In genomic region chrIII:9619079-9619761, ce11 we compare ENCODE assay signal across 8 worm cellular contexts.
TF ChIP-seq lines count a peak whose summit lies in the region.

Gene hlh-11, plus strand, starts transcription at chrIII:9619711.

TF ChIP-seq in whole organism, L1 larva, 84 proteins besides CTCF, POLR2A, EP300 and RAD21 (continues in another document):
- TF ChIP-seq mep-1 (tag; optimal IDR thresholded peaks at IDR 0.05; lab: Kevin White, UChicago), result peak; percentile 95
- no peak for TF ChIP-seq C34B4.2 (tag; optimal IDR thresholded peaks at IDR 0.05; lab: Kevin White, UChicago)
- TF ChIP-seq C04F5.9 (tag; optimal IDR thresholded peaks at IDR 0.05; lab: Kevin White, UChicago), result peak; percentile 25
- TF ChIP-seq ceh-82 (tag; optimal IDR thresholded peaks at IDR 0.05; lab: Kevin White, UChicago), result peak; percentile 51 to 81 (median 70)
- TF ChIP-seq fos-1 (tag; optimal IDR thresholded peaks at IDR 0.05; lab: Kevin White, UChicago), result peak; percentile 58
- peak; percentile 87 for TF ChIP-seq zag-1 (tag; optimal IDR thresholded peaks at IDR 0.05; lab: Kevin White, UChicago)
- TF ChIP-seq alr-1 (tag; optimal IDR thresholded peaks at IDR 0.05; lab: Kevin White, UChicago; ENCODE audit: borderline replicate concordance), result no peak
- TF ChIP-seq nhr-85 (tag; lab: Kevin White, UChicago), result peak; percentile 97
- peak; percentile 71 for TF ChIP-seq skn-1 (tag; optimal IDR thresholded peaks at IDR 0.05; lab: Kevin White, UChicago)
- TF ChIP-seq nhr-84 (tag; optimal IDR thresholded peaks at IDR 0.05; lab: Kevin White, UChicago), result no peak
- no peak for TF ChIP-seq nhr-28 (tag; optimal IDR thresholded peaks at IDR 0.05; lab: Kevin White, UChicago)

TF ChIP-seq in whole organism, L2 larva, 48 proteins besides CTCF, POLR2A, EP300 and RAD21 (continues in another document):
- TF ChIP-seq lsy-2 (tag; optimal IDR thresholded peaks at IDR 0.05; lab: Kevin White, UChicago) (peak; percentile 68 to 88), blmp-1 (tag; optimal IDR thresholded peaks at IDR 0.05; lab: Kevin White, UChicago; ENCODE audit: insufficient read depth) (peak; percentile 51), nhr-10 (tag; optimal IDR thresholded peaks at IDR 0.05; lab: Kevin White, UChicago) (no peak), C34F6.9 (tag; optimal IDR thresholded peaks at IDR 0.05; lab: Kevin White, UChicago) (peak; percentile 97), elt-3 (tag; optimal IDR thresholded peaks at IDR 0.05; lab: Kevin White, UChicago) (no peak), peb-1 (tag; optimal IDR thresholded peaks at IDR 0.05; lab: Kevin White, UChicago) (peak; percentile 15), Y55F3AM.14 (GFP tag; optimal IDR thresholded peaks at IDR 0.05; lab: Kevin White, UChicago) (peak; percentile 85), lin-39 (tag; optimal IDR thresholded peaks at IDR 0.05; lab: Kevin White, UChicago) (peak; percentile 47), unc-39 (tag; optimal IDR thresholded peaks at IDR 0.05; lab: Kevin White, UChicago) (no peak), fos-1 (tag; optimal IDR thresholded peaks at IDR 0.05; lab: Kevin White, UChicago) (peak; percentile 92)

TF ChIP-seq in whole organism, L3 larva, 47 proteins besides CTCF, POLR2A, EP300 and RAD21 (continues in another document):
- TF ChIP-seq nhr-77 (tag; optimal IDR thresholded peaks at IDR 0.05; lab: Kevin White, UChicago) (peak; percentile 22), elt-1 (tag; optimal IDR thresholded peaks at IDR 0.05; lab: Kevin White, UChicago) (no peak), hmg-11 (tag; optimal IDR thresholded peaks at IDR 0.05; lab: Kevin White, UChicago) (peak; percentile 95), lin-15B (tag; optimal IDR thresholded peaks at IDR 0.05; lab: Kevin White, UChicago) (peak; percentile 61), daf-12 (tag; optimal IDR thresholded peaks at IDR 0.05; lab: Kevin White, UChicago) (peak; percentile 11), egl-27 (tag; optimal IDR thresholded peaks at IDR 0.05; lab: Kevin White, UChicago) (peak; percentile 71), unc-62 (GFP tag; optimal IDR thresholded peaks at IDR 0.05; lab: Kevin White, UChicago) (peak; percentile 43), ceh-82 (tag; optimal IDR thresholded peaks at IDR 0.05; lab: Kevin White, UChicago) (peak; percentile 75), ceh-28 (tag; optimal IDR thresholded peaks at IDR 0.05; lab: Kevin White, UChicago) (peak; percentile 83), mml-1 (tag; optimal IDR thresholded peaks at IDR 0.05; lab: Kevin White, UChicago) (peak; percentile 21), unc-39 (tag; optimal IDR thresholded peaks at IDR 0.05; lab: Kevin White, UChicago) (no peak), egl-5 (tag; optimal IDR thresholded peaks at IDR 0.05; lab: Kevin White, UChicago) (peak; percentile 62)

TF ChIP-seq in whole organism, L4 larva, 104 proteins besides CTCF, POLR2A, EP300 and RAD21 (continues in another document):
- TF ChIP-seq nhr-76 (tag; optimal IDR thresholded peaks at IDR 0.05; lab: Kevin White, UChicago) (peak; percentile 10), pqm-1 (tag; optimal IDR thresholded peaks at IDR 0.05; lab: Kevin White, UChicago) (peak; percentile 57), lin-13 (GFP tag; optimal IDR thresholded peaks at IDR 0.05; lab: Kevin White, UChicago) (peak; percentile 38), ceh-32 (tag; optimal IDR thresholded peaks at IDR 0.05; lab: Kevin White, UChicago; ENCODE audit: poor library complexity) (no peak), duxl-1 (tag; optimal IDR thresholded peaks at IDR 0.05; lab: Kevin White, UChicago; ENCODE audit: poor library complexity) (peak; percentile 25), nhr-11 (tag; optimal IDR thresholded peaks at IDR 0.05; lab: Kevin White, UChicago) (peak; percentile 85), mep-1 (tag; optimal IDR thresholded peaks at IDR 0.05; lab: Kevin White, UChicago) (peak; percentile 97), fkh-10 (GFP tag; optimal IDR thresholded peaks at IDR 0.05; lab: Kevin White, UChicago) (peak; percentile 89), Y105C5A.15 (GFP tag; IDR thresholded peaks at IDR 0.05; lab: Robert Waterston, UW) (no peak), D1046.2 (GFP tag; IDR thresholded peaks at IDR 0.05; lab: Robert Waterston, UW) (0 out of 2 replicates have a peak, but pooled peaks have one; percentile 14), ZK337.2 (GFP tag; IDR thresholded peaks at IDR 0.05; lab: Robert Waterston, UW) (0 out of 2 replicates have a peak, but pooled peaks have one; percentile 8)

TF ChIP-seq in whole organism, late embryonic, 69 proteins besides CTCF, POLR2A, EP300 and RAD21 (continues in another document):
- no peak for TF ChIP-seq pax-1 (tag; optimal IDR thresholded peaks at IDR 0.05; lab: Kevin White, UChicago)
- TF ChIP-seq ceh-31 (tag; optimal IDR thresholded peaks at IDR 0.05; lab: Kevin White, UChicago), result peak; percentile 62
- TF ChIP-seq tbx-2 (tag; optimal IDR thresholded peaks at IDR 0.05; lab: Kevin White, UChicago), result peak; percentile 58
- peak; percentile 30 for TF ChIP-seq sox-4 (tag; optimal IDR thresholded peaks at IDR 0.05; lab: Kevin White, UChicago)
- peak; percentile 57 for TF ChIP-seq rnt-1 (tag; optimal IDR thresholded peaks at IDR 0.05; lab: Kevin White, UChicago)
- peak; percentile 17 for TF ChIP-seq K09A11.1 (tag; optimal IDR thresholded peaks at IDR 0.05; lab: Kevin White, UChicago; ENCODE audit: insufficient read depth)
- peak; percentile 23 for TF ChIP-seq ceh-6 (GFP tag; optimal IDR thresholded peaks at IDR 0.05; lab: Kevin White, UChicago)
- TF ChIP-seq ceh-14 (tag; optimal IDR thresholded peaks at IDR 0.05; lab: Kevin White, UChicago), result peak; percentile 26
- TF ChIP-seq hlh-8 (tag; optimal IDR thresholded peaks at IDR 0.05; lab: Kevin White, UChicago), result peak; percentile 59
- peak; percentile 35 for TF ChIP-seq pat-9 (tag; optimal IDR thresholded peaks at IDR 0.05; lab: Kevin White, UChicago)
- TF ChIP-seq nfya-1 (tag; optimal IDR thresholded peaks at IDR 0.05; lab: Kevin White, UChicago), result peak; percentile 77
- TF ChIP-seq hlh-30 (tag; optimal IDR thresholded peaks at IDR 0.05; lab: Kevin White, UChicago; ENCODE audit: insufficient read depth), result peak; percentile 76

TF ChIP-seq in whole organism, midembryonic, 9 proteins besides CTCF, POLR2A, EP300 and RAD21:
- TF ChIP-seq tab-1 (GFP tag; IDR thresholded peaks at IDR 0.05; lab: Robert Waterston, UW), result no peak
- TF ChIP-seq ref-1 (GFP tag; conservative IDR thresholded peaks at IDR 0.05; lab: Robert Waterston, UW), result no peak
- 0 out of 2 replicates have a peak, but pooled peaks have one; percentile 47 for TF ChIP-seq klf-2 (GFP tag; conservative IDR thresholded peaks at IDR 0.05; lab: Robert Waterston, UW)
- TF ChIP-seq cog-1 (tag; optimal IDR thresholded peaks at IDR 0.05; lab: Kevin White, UChicago), result no peak
- 0 out of 2 replicates have a peak, but pooled peaks have one; percentile 8 for TF ChIP-seq flt-1 (GFP tag; IDR thresholded peaks at IDR 0.05; lab: Robert Waterston, UW)
- no peak; the same call in 1 of the 2 replicates for TF ChIP-seq ztf-23 (GFP tag; IDR thresholded peaks at IDR 0.05; lab: Robert Waterston, UW)
- TF ChIP-seq T22C8.4 (GFP tag; IDR thresholded peaks at IDR 0.05; lab: Robert Waterston, UW), result no peak
- no peak for TF ChIP-seq ztf-29 (GFP tag; IDR thresholded peaks at IDR 0.05; lab: Robert Waterston, UW)
- no peak for TF ChIP-seq med-1 (GFP tag; optimal IDR thresholded peaks at IDR 0.05; lab: Kevin White, UChicago; ENCODE audit: insufficient read depth)

TF ChIP-seq in whole organism, mixed stage, embryonic, 35 proteins besides CTCF, POLR2A, EP300 and RAD21:
- TF ChIP-seq nhr-2 (tag; optimal IDR thresholded peaks at IDR 0.05; lab: Kevin White, UChicago), result no peak
- TF ChIP-seq sem-2 (GFP tag; optimal IDR thresholded peaks at IDR 0.05; lab: Kevin White, UChicago), result no peak
- TF ChIP-seq flh-1 (GFP tag; optimal IDR thresholded peaks at IDR 0.05; lab: Kevin White, UChicago), result peak; percentile 32
- peak; percentile 45 for TF ChIP-seq nhr-237 (tag; optimal IDR thresholded peaks at IDR 0.05; lab: Kevin White, UChicago)
- TF ChIP-seq drap-1 (GFP tag; optimal IDR thresholded peaks at IDR 0.05; lab: Kevin White, UChicago), result no peak
- TF ChIP-seq lin-13 (tag; optimal IDR thresholded peaks at IDR 0.05; lab: Kevin White, UChicago), result peak; percentile 19
- peak; percentile 23 for TF ChIP-seq mls-2 (tag; optimal IDR thresholded peaks at IDR 0.05; lab: Kevin White, UChicago)
- peak; percentile 25 for TF ChIP-seq hlh-1 (tag; optimal IDR thresholded peaks at IDR 0.05; lab: Kevin White, UChicago)
- peak; percentile 96 for TF ChIP-seq unc-120 (tag; optimal IDR thresholded peaks at IDR 0.05; lab: Kevin White, UChicago; ENCODE audit: poor library complexity, severe bottlenecking)
- TF ChIP-seq unc-62 (GFP tag; optimal IDR thresholded peaks at IDR 0.05; lab: Kevin White, UChicago), result peak; percentile 20
- peak; percentile 58 for TF ChIP-seq ces-1 (GFP tag; optimal IDR thresholded peaks at IDR 0.05; lab: Kevin White, UChicago)
- no peak for TF ChIP-seq ceh-39 (tag; optimal IDR thresholded peaks at IDR 0.05; lab: Kevin White, UChicago)
- peak; percentile 8 for TF ChIP-seq mep-1 (tag; optimal IDR thresholded peaks at IDR 0.05; lab: Kevin White, UChicago)
- peak; percentile 35 for TF ChIP-seq lsy-2 (tag; optimal IDR thresholded peaks at IDR 0.05; lab: Kevin White, UChicago)
- no peak for TF ChIP-seq unc-39 (tag; optimal IDR thresholded peaks at IDR 0.05; lab: Kevin White, UChicago)

TF ChIP-seq in whole organism, young adult, 124 proteins besides CTCF, POLR2A, EP300 and RAD21 (continues in another document):
- TF ChIP-seq hmg-1.2 (GFP tag; IDR thresholded peaks at IDR 0.05; lab: Robert Waterston, UW), result peak; percentile 88
- TF ChIP-seq F33H1.4 (GFP tag; IDR thresholded peaks at IDR 0.05; lab: Robert Waterston, UW), result no peak
- TF ChIP-seq ceh-58 (GFP tag; IDR thresholded peaks at IDR 0.05; lab: Robert Waterston, UW), result no peak
- TF ChIP-seq F23B12.7 (tag; optimal IDR thresholded peaks at IDR 0.05; lab: Kevin White, UChicago; ENCODE audit: insufficient read depth), result peak; percentile 52
- 0 out of 2 replicates have a peak, but pooled peaks have one; percentile 33 for TF ChIP-seq hsf-1 (GFP tag; IDR thresholded peaks at IDR 0.05; lab: Robert Waterston, UW)
- TF ChIP-seq ztf-18 (tag; optimal IDR thresholded peaks at IDR 0.05; lab: Kevin White, UChicago), result peak; percentile 68
- TF ChIP-seq rcor-1 (GFP tag; IDR thresholded peaks at IDR 0.05; lab: Robert Waterston, UW), result peak; percentile 27; the same call in 1 of the 2 replicates
- TF ChIP-seq attf-5 (GFP tag; optimal IDR thresholded peaks at IDR 0.05; lab: Kevin White, UChicago), result peak; percentile 92
- TF ChIP-seq pbrm-1 (GFP tag; IDR thresholded peaks at IDR 0.05; lab: Robert Waterston, UW), result peak; percentile 64
- peak; percentile 87 for TF ChIP-seq somi-1 (GFP tag; optimal IDR thresholded peaks at IDR 0.05; lab: Kevin White, UChicago)
- no peak for TF ChIP-seq cebp-2 (GFP tag; IDR thresholded peaks at IDR 0.05; lab: Robert Waterston, UW)
- 0 out of 2 replicates have a peak, but pooled peaks have one; percentile 33 for TF ChIP-seq lir-1 (GFP tag; conservative IDR thresholded peaks at IDR 0.05; lab: Robert Waterston, UW)
- peak; percentile 69 for TF ChIP-seq mcd-1 (GFP tag; IDR thresholded peaks at IDR 0.05; lab: Robert Waterston, UW)
- TF ChIP-seq snpc-3.4 (tag; optimal IDR thresholded peaks at IDR 0.05; lab: Kevin White, UChicago), result peak; percentile 13
- no peak for TF ChIP-seq D2030.7 (GFP tag; IDR thresholded peaks at IDR 0.05; lab: Robert Waterston, UW)
- peak in 1 of 3 experiments; percentile 74 for TF ChIP-seq lin-35 (GFP tag; optimal IDR thresholded peaks at IDR 0.05; lab: Kevin White, UChicago)
- TF ChIP-seq egrh-3 (GFP tag; IDR thresholded peaks at IDR 0.05; lab: Robert Waterston, UW), result peak; percentile 89
